Fruit fly (Drosophila melanogaster) whole organism, embryonic: ENCODE results near the gene CG6236.

Experiments
- Blimp-1 ChIP-seq: fragments of 200-800 bp; sonication (Bioruptor generic); optimal IDR thresholded peaks from 3 replicates; lab custom pipeline; 2018; ENCODE audit warnings: missing biosample characterization, missing genetic modification characterization, mild to moderate bottlenecking, moderate library complexity, missing genetic modification reagents
- CG11093 ChIP-seq: fragments of 200-800 bp; sonication (Bioruptor generic); IDR thresholded peaks from 3 replicates; pipeline ENCODE4 v1.3.6; 2022; ENCODE audit warnings: missing biosample characterization, missing genetic modification characterization
- CG11456 ChIP-seq: fragments of 200-800 bp; sonication (Bioruptor generic); IDR thresholded peaks from 3 replicates; pipeline ENCODE4 v1.3.6; 2022; ENCODE audit warnings: missing biosample characterization, missing genetic modification characterization
- CG12155 ChIP-seq: fragments of 200-800 bp; sonication (Bioruptor generic); optimal IDR thresholded peaks from 3 replicates; lab custom pipeline; 2016; ENCODE audit warnings: missing biosample characterization, missing genetic modification characterization
- CG13287 ChIP-seq: fragments of 200-800 bp; sonication (Bioruptor generic); IDR thresholded peaks from 2 replicates; pipeline ENCODE4 v1.3.6; 2022; ENCODE audit warnings: missing biosample characterization, missing genetic modification characterization; ENCODE audit not compliant: partially characterized antibody
- CG17186 ChIP-seq: fragments of 200-800 bp; sonication (Bioruptor generic); optimal IDR thresholded peaks from 3 replicates; lab custom pipeline; 2017; ENCODE audit warnings: missing biosample characterization, missing genetic modification reagents, missing genetic modification characterization
- CG17568 ChIP-seq: fragments of 200-800 bp; sonication (Bioruptor generic); optimal IDR thresholded peaks from 2 replicates; lab custom pipeline; 2018; ENCODE audit warnings: missing biosample characterization, mild to moderate bottlenecking, missing genetic modification characterization, moderate library complexity
- CG17612 ChIP-seq: fragments of 200-800 bp; sonication (Bioruptor generic); IDR thresholded peaks from 2 replicates; pipeline ENCODE4 v1.3.6; 2022; ENCODE audit warnings: missing biosample characterization, missing genetic modification characterization
- CG17912 ChIP-seq: fragments of 200-800 bp; sonication (Bioruptor generic); optimal IDR thresholded peaks from 2 replicates; lab custom pipeline; 2018; ENCODE audit warnings: missing biosample characterization, mild to moderate bottlenecking, missing genetic modification characterization
- CG1832 ChIP-seq: fragments of 200-800 bp; sonication (Bioruptor generic); optimal IDR thresholded peaks from 2 replicates; lab custom pipeline; 2017; ENCODE audit warnings: missing biosample characterization, mild to moderate bottlenecking, missing genetic modification characterization, inconsistent platforms
- CG32532 ChIP-seq: fragments of 200-800 bp; sonication (Bioruptor generic); IDR thresholded peaks from 2 replicates; pipeline ENCODE4 v1.3.6; 2022; ENCODE audit warnings: missing biosample characterization, missing genetic modification characterization
- CG34422 ChIP-seq: fragments of 200-800 bp; sonication (Bioruptor generic); IDR thresholded peaks from 3 replicates; pipeline ENCODE4 v1.3.6; 2022; ENCODE audit warnings: missing biosample characterization, missing genetic modification characterization
- CG4360 ChIP-seq: fragments of 200-800 bp; sonication (Bioruptor generic); IDR thresholded peaks from 2 replicates; pipeline ENCODE4 v1.3.6; 2022; ENCODE audit warnings: missing biosample characterization, missing genetic modification characterization
- CG43689 ChIP-seq: fragments of 200-800 bp; sonication (Bioruptor generic); IDR thresholded peaks from 2 replicates; pipeline ENCODE4 v1.3.6; 2022; ENCODE audit warnings: missing biosample characterization, missing genetic modification characterization
- CG5953 ChIP-seq: fragments of 200-800 bp; sonication (Bioruptor generic); IDR thresholded peaks from 2 replicates; pipeline ENCODE4 v1.3.6; 2022; ENCODE audit warnings: missing biosample characterization, missing genetic modification characterization
- CG6654 ChIP-seq: fragments of 200-800 bp; sonication (Bioruptor generic); optimal IDR thresholded peaks from 2 replicates; lab custom pipeline; 2017; ENCODE audit warnings: missing biosample characterization, mild to moderate bottlenecking, missing genetic modification characterization
- CG6683 ChIP-seq: fragments of 200-800 bp; sonication (Bioruptor generic); optimal IDR thresholded peaks from 2 replicates; lab custom pipeline; 2017; ENCODE audit warnings: missing biosample characterization, mild to moderate bottlenecking, missing genetic modification characterization, missing genetic modification reagents
- CG7271 ChIP-seq: fragments of 200-800 bp; sonication (Bioruptor generic); optimal IDR thresholded peaks from 2 replicates; lab custom pipeline; 2018; ENCODE audit warnings: missing biosample characterization, mild to moderate bottlenecking, missing genetic modification characterization, moderate library complexity
- CG8388 ChIP-seq: fragments of 200-800 bp; sonication (Bioruptor generic); optimal IDR thresholded peaks from 2 replicates; lab custom pipeline; 2019; ENCODE audit warnings: missing biosample characterization, mild to moderate bottlenecking, missing genetic modification characterization, moderate library complexity
- CG9876 ChIP-seq: fragments of 200-800 bp; sonication (Bioruptor generic); optimal IDR thresholded peaks from 2 replicates; lab custom pipeline; 2016; ENCODE audit warnings: missing biosample characterization, missing genetic modification characterization
- Chrac-16 ChIP-seq: fragments of 200-800 bp; sonication (Bioruptor generic); optimal IDR thresholded peaks from 3 replicates; lab custom pipeline; 2016; ENCODE audit warnings: missing biosample characterization, missing genetic modification characterization
- Dfd ChIP-seq, 2 experiments: fragments of >200 bp; optimal IDR thresholded peaks; 2 replicates each; lab custom pipeline; 2017; ENCODE audit warnings: missing biosample characterization in 2 of 2, missing genetic modification characterization in 2 of 2
- Drgx ChIP-seq: fragments of 200-800 bp; sonication (Bioruptor generic); IDR thresholded peaks from 2 replicates; pipeline ENCODE4 v1.3.6; 2022; ENCODE audit warnings: missing biosample characterization, missing genetic modification characterization
- GATAe ChIP-seq: fragments of 200-800 bp; sonication (Bioruptor generic); conservative IDR thresholded peaks from 2 replicates; pipeline ENCODE4 v1.3.6; 2022; ENCODE audit warnings: missing biosample characterization, missing genetic modification characterization
- HLH4C ChIP-seq: fragments of 200-800 bp; sonication (Bioruptor generic); IDR thresholded peaks from 3 replicates; pipeline ENCODE4 v1.3.6; 2022; ENCODE audit warnings: missing biosample characterization, missing genetic modification characterization; ENCODE audit not compliant: partially characterized antibody
- Hmr ChIP-seq: fragments of 200-800 bp; sonication (Bioruptor generic); optimal IDR thresholded peaks from 3 replicates; lab custom pipeline; 2017; ENCODE audit warnings: mild to moderate bottlenecking, missing biosample characterization, missing genetic modification reagents, missing genetic modification characterization
- MBD-R2 ChIP-seq: fragments of 200-800 bp; sonication (Bioruptor generic); IDR thresholded peaks from 2 replicates; pipeline ENCODE4 v1.3.6; 2022; ENCODE audit warnings: missing biosample characterization, missing genetic modification characterization
- NFAT ChIP-seq: fragments of 200-800 bp; sonication (Bioruptor generic); IDR thresholded peaks from 2 replicates; pipeline ENCODE4 v1.3.6; 2022; ENCODE audit warnings: missing biosample characterization, missing genetic modification characterization
- Nf-YA ChIP-seq: fragments of 200-800 bp; sonication (Bioruptor generic); IDR thresholded peaks from 2 replicates; pipeline ENCODE4 v1.3.6; 2022; ENCODE audit warnings: missing biosample characterization, missing genetic modification characterization
- Oli ChIP-seq: fragments of 200-800 bp; sonication (Bioruptor generic); optimal IDR thresholded peaks from 2 replicates; lab custom pipeline; 2018; ENCODE audit warnings: missing biosample characterization, mild to moderate bottlenecking, missing genetic modification characterization, moderate library complexity
- PHDP ChIP-seq: fragments of 200-800 bp; sonication (Bioruptor generic); optimal IDR thresholded peaks from 3 replicates; lab custom pipeline; 2018; ENCODE audit warnings: missing biosample characterization, mild to moderate bottlenecking, missing genetic modification characterization, moderate library complexity
- Pdp1 ChIP-seq, 2 experiments: fragments of 200-800 bp; sonication (Bioruptor generic); optimal IDR thresholded peaks; 3 replicates each; lab custom pipeline; 2016; ENCODE audit warnings: missing biosample characterization in 2 of 2, missing genetic modification characterization in 2 of 2, mild to moderate bottlenecking in 1 of 2, moderate library complexity in 1 of 2
- YL-1 ChIP-seq: fragments of 200-800 bp; sonication (Bioruptor generic); optimal IDR thresholded peaks from 3 replicates; lab custom pipeline; 2017; ENCODE audit warnings: missing biosample characterization, mild to moderate bottlenecking, missing genetic modification characterization
- ci ChIP-seq: fragments of 200-800 bp; sonication (Bioruptor generic); IDR thresholded peaks from 3 replicates; pipeline ENCODE4 v1.3.6; 2022; ENCODE audit warnings: missing biosample characterization, missing genetic modification characterization
- dysf ChIP-seq: fragments of 200-800 bp; sonication (Bioruptor generic); IDR thresholded peaks from 3 replicates; pipeline ENCODE4 v1.3.6; 2022; ENCODE audit warnings: missing biosample characterization, missing genetic modification characterization
- h ChIP-seq: fragments of >200 bp; optimal IDR thresholded peaks from 2 replicates; lab custom pipeline; 2017
- ken ChIP-seq: fragments of 200-800 bp; sonication (Bioruptor generic); IDR thresholded peaks from 3 replicates; pipeline ENCODE4 v1.3.6; 2022; ENCODE audit warnings: missing biosample characterization, missing genetic modification characterization
- org-1 ChIP-seq: fragments of 200-800 bp; sonication (Bioruptor generic); optimal IDR thresholded peaks from 2 replicates; lab custom pipeline; 2017; ENCODE audit warnings: missing biosample characterization, missing genetic modification characterization
- pfk ChIP-seq: fragments of 200-800 bp; sonication (Bioruptor generic); optimal IDR thresholded peaks from 2 replicates; lab custom pipeline; 2018; ENCODE audit warnings: missing biosample characterization, mild to moderate bottlenecking, missing genetic modification characterization, moderate library complexity
- repo ChIP-seq: fragments of 200-800 bp; sonication (Bioruptor generic); optimal IDR thresholded peaks from 2 replicates; lab custom pipeline; 2016; ENCODE audit warnings: missing biosample characterization, missing genetic modification characterization
- schlank ChIP-seq: fragments of 200-800 bp; sonication (Bioruptor generic); optimal IDR thresholded peaks from 2 replicates; lab custom pipeline; 2018; ENCODE audit warnings: missing biosample characterization, mild to moderate bottlenecking, missing genetic modification characterization
- stc ChIP-seq: fragments of 200-800 bp; sonication (Bioruptor generic); IDR thresholded peaks from 2 replicates; pipeline ENCODE4 v1.3.6; 2022; ENCODE audit warnings: missing biosample characterization, missing genetic modification characterization
- tna ChIP-seq: fragments of 200-800 bp; sonication (Bioruptor generic); IDR thresholded peaks from 2 replicates; pipeline ENCODE4 v1.3.6; 2022; ENCODE audit warnings: missing biosample characterization, missing genetic modification characterization; ENCODE audit not compliant: partially characterized antibody
- toy ChIP-seq: fragments of 200-800 bp; sonication (Bioruptor generic); IDR thresholded peaks from 2 replicates; pipeline ENCODE4 v1.3.6; 2022; ENCODE audit warnings: missing biosample characterization, missing genetic modification characterization
- trh ChIP-seq: fragments of 200-800 bp; sonication (Bioruptor generic); optimal IDR thresholded peaks from 2 replicates; lab custom pipeline; 2016; ENCODE audit warnings: missing biosample characterization, missing genetic modification characterization
- unc-4 ChIP-seq: fragments of 200-800 bp; sonication (Bioruptor generic); IDR thresholded peaks from 2 replicates; pipeline ENCODE4 v1.3.6; 2022; ENCODE audit warnings: missing biosample characterization, missing genetic modification characterization; ENCODE audit not compliant: partially characterized antibody
- vnd ChIP-seq: fragments of 200-800 bp; sonication (Bioruptor generic); IDR thresholded peaks from 3 replicates; pipeline ENCODE4 v1.3.6; 2022; ENCODE audit warnings: missing biosample characterization, missing genetic modification characterization; ENCODE audit not compliant: partially characterized antibody

CG6236 gene

DNA sequence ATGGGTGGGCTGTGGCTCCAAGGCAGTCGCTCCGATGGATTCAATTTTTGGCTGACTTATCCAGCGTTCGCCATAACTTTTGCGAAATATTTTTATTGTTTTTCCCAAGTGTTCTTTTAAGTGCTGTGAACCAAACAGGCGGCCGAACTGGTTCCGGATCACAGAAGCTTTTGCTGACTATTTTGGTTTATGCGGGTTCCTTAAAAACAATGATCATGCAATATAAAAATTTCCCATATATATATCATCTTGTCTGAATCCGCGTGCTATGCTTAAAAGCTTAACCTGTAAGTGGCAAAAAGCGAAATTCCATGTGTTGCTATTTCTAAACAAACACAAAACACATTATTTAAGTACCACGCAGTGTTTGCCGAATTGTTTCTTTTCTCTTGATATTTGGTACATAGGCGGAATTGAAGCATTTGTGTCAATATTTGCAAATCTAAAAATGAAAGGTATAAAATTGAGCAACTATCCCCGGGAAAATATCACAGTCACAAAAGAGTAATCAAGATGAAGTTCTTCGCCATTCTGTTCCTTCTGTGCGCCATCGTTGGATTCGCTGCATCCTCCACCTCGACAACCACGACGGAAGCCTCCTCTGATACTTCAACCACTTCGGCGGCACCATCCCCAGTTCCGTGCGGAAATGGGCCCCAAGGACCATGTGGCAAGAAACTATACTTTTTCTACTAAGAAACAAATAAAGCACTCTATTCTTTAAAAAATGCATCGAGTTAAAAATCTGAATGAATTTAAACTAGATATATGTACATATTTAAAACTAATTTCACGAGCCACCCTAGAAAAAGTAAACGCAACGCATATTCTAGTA, 7.9 kb downstream of the CG6236 start, which contains the start of the genes CG6276 and CG44040 (continued):
- peak; percentile 33 for TF ChIP-seq Oli (tag; lab: Kevin White, UChicago)

DNA sequence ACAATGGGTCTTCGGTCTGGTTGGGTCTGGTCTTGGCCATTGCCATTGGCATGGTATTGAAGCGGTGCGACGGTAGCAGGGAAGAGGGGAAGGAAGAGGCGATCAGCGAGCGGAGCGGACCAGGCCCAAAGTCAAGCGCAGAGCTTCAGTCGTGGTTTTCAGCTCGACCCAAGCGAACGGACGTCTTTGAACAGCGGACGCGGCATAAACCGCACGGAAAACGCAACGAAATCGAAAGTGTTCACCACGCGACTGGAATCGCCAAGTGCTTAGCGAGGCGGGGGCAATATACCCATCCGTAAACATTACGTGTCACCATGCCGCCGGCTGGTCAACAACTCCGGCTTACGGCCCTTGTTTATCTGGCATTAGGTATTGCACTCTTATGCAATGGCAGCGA, 11.7 kb downstream of the CG6236 start, which contains the start of gene CG14866:
Gene CG14866, plus strand, starts transcription at position 146 of the 400 bp plus-strand sequence.
- no peak for TF ChIP-seq CG17612 (GFP tag; lab: Robert Waterston, UW)
- TF ChIP-seq YL-1 (GFP tag; lab: Kevin White, UChicago), result no peak
- no peak for TF ChIP-seq CG6683 (GFP tag; lab: Kevin White, UChicago)
- TF ChIP-seq tna, result no peak
- no peak for TF ChIP-seq CG6654
- no peak for TF ChIP-seq Hmr (GFP tag; lab: Kevin White, UChicago)
- TF ChIP-seq repo (GFP tag; lab: Kevin White, UChicago), result no peak
- TF ChIP-seq HLH4C (GFP tag; lab: Robert Waterston, UW), result 0 out of 3 replicates have a peak, but pooled peaks have one; percentile 29
- TF ChIP-seq PHDP (tag; lab: Kevin White, UChicago), result no peak
- TF ChIP-seq CG11093 (GFP tag; lab: Robert Waterston, UW), result no peak
- TF ChIP-seq Nf-YA, result 0 out of 2 replicates have a peak, but pooled peaks have one; percentile 7
- no peak for TF ChIP-seq CG9876 (GFP tag; lab: Kevin White, UChicago)
- no peak for TF ChIP-seq CG43689
- TF ChIP-seq pfk (GFP tag; lab: Kevin White, UChicago), result no peak
- TF ChIP-seq Pdp1 (GFP tag; optimal IDR thresholded peaks at IDR 0.05; lab: Kevin White, UChicago), result peak in 1 of 2 experiments; percentile 15
- no peak for TF ChIP-seq CG7271 (tag; lab: Kevin White, UChicago)
- TF ChIP-seq NFAT (GFP tag; lab: Robert Waterston, UW), result no peak
- no peak for TF ChIP-seq org-1 (GFP tag; lab: Kevin White, UChicago)
- TF ChIP-seq Drgx (GFP tag; lab: Robert Waterston, UW), result 0 out of 2 replicates have a peak, but pooled peaks have one; percentile 2
- no peak for TF ChIP-seq CG11456
- no peak for TF ChIP-seq vnd (GFP tag; lab: Robert Waterston, UW)
- peak; percentile 12; the same call in 1 of the 2 replicates for TF ChIP-seq MBD-R2
- TF ChIP-seq CG8388 (GFP tag; lab: Kevin White, UChicago), result no peak
- no peak for TF ChIP-seq Chrac-16
- no peak for TF ChIP-seq ken
- TF ChIP-seq GATAe (GFP tag; lab: Robert Waterston, UW), result no peak
- TF ChIP-seq CG4360 (GFP tag; lab: Robert Waterston, UW), result 0 out of 2 replicates have a peak, but pooled peaks have one; percentile 25
- 0 out of 2 replicates have a peak, but pooled peaks have one; percentile 6 for TF ChIP-seq stc (GFP tag; lab: Robert Waterston, UW)
- no peak for TF ChIP-seq Dfd (GFP tag; optimal IDR thresholded peaks at IDR 0.05; lab: Kevin White, UChicago)
- peak; percentile 85 for TF ChIP-seq Blimp-1 (GFP tag; lab: Kevin White, UChicago)
- 0 out of 2 replicates have a peak, but pooled peaks have one; percentile 12 for TF ChIP-seq CG32532 (GFP tag; lab: Robert Waterston, UW)
- 0 out of 3 replicates have a peak, but pooled peaks have one; percentile 15 for TF ChIP-seq ci
- no peak for TF ChIP-seq unc-4 (GFP tag; lab: Robert Waterston, UW)
- no peak for TF ChIP-seq dysf (GFP tag; lab: Robert Waterston, UW)
- TF ChIP-seq CG12155 (GFP tag; lab: Kevin White, UChicago), result no peak
- peak; percentile 29; the same call in 1 of the 3 replicates for TF ChIP-seq CG34422
- TF ChIP-seq CG17568 (GFP tag; lab: Kevin White, UChicago), result no peak
- TF ChIP-seq schlank (tag; lab: Kevin White, UChicago), result no peak
- TF ChIP-seq CG5953, result no peak
- no peak for TF ChIP-seq h
- TF ChIP-seq CG13287 (GFP tag; lab: Robert Waterston, UW), result no peak
- TF ChIP-seq CG17912 (GFP tag; lab: Kevin White, UChicago), result no peak
- TF ChIP-seq toy (GFP tag; lab: Robert Waterston, UW), result no peak
- no peak for TF ChIP-seq trh (GFP tag; lab: Kevin White, UChicago)
- TF ChIP-seq CG1832 (GFP tag; lab: Kevin White, UChicago), result no peak
- no peak for TF ChIP-seq CG17186 (GFP tag; lab: Kevin White, UChicago)
